Fruit fly (Drosophila melanogaster) whole organism, embryonic: ENCODE results near the gene Npc2a.

Experiments
- Aef1 ChIP-seq: fragments of 200-800 bp; sonication (Bioruptor generic); IDR thresholded peaks from 3 replicates; pipeline ENCODE4 v1.3.6; 2022; ENCODE audit warnings: missing biosample characterization, missing genetic modification characterization
- Atf-2 ChIP-seq: fragments of 200-800 bp; sonication (Bioruptor generic); optimal IDR thresholded peaks from 2 replicates; lab custom pipeline; 2016; ENCODE audit warnings: missing biosample characterization, missing genetic modification characterization
- CG11093 ChIP-seq: fragments of 200-800 bp; sonication (Bioruptor generic); IDR thresholded peaks from 3 replicates; pipeline ENCODE4 v1.3.6; 2022; ENCODE audit warnings: missing biosample characterization, missing genetic modification characterization
- CG11456 ChIP-seq: fragments of 200-800 bp; sonication (Bioruptor generic); IDR thresholded peaks from 3 replicates; pipeline ENCODE4 v1.3.6; 2022; ENCODE audit warnings: missing biosample characterization, missing genetic modification characterization
- CG11723 ChIP-seq: fragments of 200-800 bp; sonication (Bioruptor generic); optimal IDR thresholded peaks from 2 replicates; lab custom pipeline; 2017; ENCODE audit warnings: missing biosample characterization, mild to moderate bottlenecking, missing genetic modification characterization
- CG12299 ChIP-seq: fragments of 200-800 bp; sonication (Bioruptor generic); optimal IDR thresholded peaks from 2 replicates; lab custom pipeline; 2018; ENCODE audit warnings: missing biosample characterization, mild to moderate bottlenecking, missing genetic modification characterization
- CG12942 ChIP-seq: fragments of 200-800 bp; sonication (Bioruptor generic); optimal IDR thresholded peaks from 3 replicates; lab custom pipeline; 2016; ENCODE audit warnings: missing biosample characterization, missing genetic modification characterization
- CG14710 ChIP-seq: fragments of 200-800 bp; sonication (Bioruptor generic); optimal IDR thresholded peaks from 3 replicates; lab custom pipeline; 2019; ENCODE audit warnings: missing biosample characterization, mild to moderate bottlenecking, missing genetic modification characterization, moderate library complexity
- CG15011 ChIP-seq: fragments of 200-800 bp; sonication (Bioruptor generic); optimal IDR thresholded peaks from 3 replicates; lab custom pipeline; 2018; ENCODE audit warnings: missing biosample characterization, mild to moderate bottlenecking, missing genetic modification characterization
- CG16815 ChIP-seq: fragments of 200-800 bp; sonication (Bioruptor generic); optimal IDR thresholded peaks from 3 replicates; lab custom pipeline; 2017; ENCODE audit warnings: missing biosample characterization, mild to moderate bottlenecking, missing genetic modification characterization
- CG18764 ChIP-seq: fragments of 200-800 bp; sonication (Bioruptor generic); optimal IDR thresholded peaks from 3 replicates; lab custom pipeline; 2016; ENCODE audit warnings: missing biosample characterization, missing genetic modification characterization
- CG2116 ChIP-seq: fragments of 200-800 bp; sonication (Bioruptor generic); optimal IDR thresholded peaks from 3 replicates; lab custom pipeline; 2018; ENCODE audit warnings: missing biosample characterization, mild to moderate bottlenecking, missing genetic modification characterization
- CG30431 ChIP-seq: fragments of 200-800 bp; sonication (Bioruptor generic); optimal IDR thresholded peaks from 2 replicates; lab custom pipeline; 2017; ENCODE audit warnings: missing biosample characterization, missing genetic modification characterization
- CG31388 ChIP-seq: fragments of 200-800 bp; sonication (Bioruptor generic); optimal IDR thresholded peaks from 2 replicates; lab custom pipeline; 2016; ENCODE audit warnings: missing biosample characterization, missing genetic modification characterization
- CG31441 ChIP-seq: fragments of 200-800 bp; sonication (Bioruptor generic); IDR thresholded peaks from 2 replicates; pipeline ENCODE4 v1.3.6; 2022; ENCODE audit warnings: missing biosample characterization, missing genetic modification characterization
- CG3847 ChIP-seq: fragments of 200-800 bp; sonication (Bioruptor generic); IDR thresholded peaks from 2 replicates; pipeline ENCODE4 v1.3.6; 2022; ENCODE audit warnings: missing biosample characterization, missing genetic modification characterization
- CG4707 ChIP-seq: fragments of 200-800 bp; sonication (Bioruptor generic); optimal IDR thresholded peaks from 2 replicates; lab custom pipeline; 2018; ENCODE audit warnings: missing biosample characterization, mild to moderate bottlenecking, missing genetic modification characterization, moderate library complexity
- CG4854 ChIP-seq: fragments of 200-800 bp; sonication (Bioruptor generic); optimal IDR thresholded peaks from 2 replicates; lab custom pipeline; 2016; ENCODE audit warnings: missing biosample characterization, missing genetic modification characterization, inconsistent platforms
- CG6254 ChIP-seq: fragments of 200-800 bp; sonication (Bioruptor generic); optimal IDR thresholded peaks from 3 replicates; lab custom pipeline; 2017; ENCODE audit warnings: mild to moderate bottlenecking, missing biosample characterization, missing genetic modification reagents, missing genetic modification characterization
- CG7963 ChIP-seq: fragments of 200-800 bp; sonication (Bioruptor generic); IDR thresholded peaks from 3 replicates; pipeline ENCODE4 v1.3.6; 2022; ENCODE audit warnings: missing biosample characterization, missing genetic modification characterization; ENCODE audit not compliant: partially characterized antibody
- Camta ChIP-seq: fragments of 200-800 bp; sonication (Bioruptor generic); optimal IDR thresholded peaks from 2 replicates; lab custom pipeline; 2016; ENCODE audit warnings: missing biosample characterization, missing genetic modification characterization
- Dp ChIP-seq: fragments of 200-800 bp; sonication (Bioruptor generic); optimal IDR thresholded peaks from 2 replicates; lab custom pipeline; 2018; ENCODE audit warnings: missing biosample characterization, mild to moderate bottlenecking, missing genetic modification characterization, moderate library complexity
- Dref ChIP-seq: fragments of 200-800 bp; sonication (Bioruptor generic); IDR thresholded peaks from 2 replicates; pipeline ENCODE4 v1.3.6; 2022; ENCODE audit warnings: missing biosample characterization, missing genetic modification characterization
- HLH4C ChIP-seq: fragments of 200-800 bp; sonication (Bioruptor generic); IDR thresholded peaks from 3 replicates; pipeline ENCODE4 v1.3.6; 2022; ENCODE audit warnings: missing biosample characterization, missing genetic modification characterization; ENCODE audit not compliant: partially characterized antibody
- HmgZ ChIP-seq: fragments of 200-800 bp; sonication (Bioruptor generic); optimal IDR thresholded peaks from 2 replicates; lab custom pipeline; 2018; ENCODE audit warnings: missing biosample characterization, mild to moderate bottlenecking, missing genetic modification characterization
- Sox100B ChIP-seq: fragments of 200-800 bp; sonication (Bioruptor generic); optimal IDR thresholded peaks from 3 replicates; lab custom pipeline; 2018; ENCODE audit warnings: missing biosample characterization, mild to moderate bottlenecking, missing genetic modification characterization
- Ssrp ChIP-seq: fragments of 200-800 bp; sonication (Bioruptor generic); optimal IDR thresholded peaks from 2 replicates; lab custom pipeline; 2018; ENCODE audit warnings: missing biosample characterization, mild to moderate bottlenecking, missing genetic modification characterization, moderate library complexity
- Vsx1 ChIP-seq: fragments of 200-800 bp; sonication (Bioruptor generic); optimal IDR thresholded peaks from 2 replicates; lab custom pipeline; 2017; ENCODE audit warnings: missing biosample characterization, mild to moderate bottlenecking, missing genetic modification characterization, missing genetic modification reagents
- YL-1 ChIP-seq: fragments of 200-800 bp; sonication (Bioruptor generic); optimal IDR thresholded peaks from 3 replicates; lab custom pipeline; 2017; ENCODE audit warnings: missing biosample characterization, mild to moderate bottlenecking, missing genetic modification characterization
- ab ChIP-seq: fragments of 200-800 bp; sonication (Bioruptor generic); optimal IDR thresholded peaks from 2 replicates; lab custom pipeline; 2016; ENCODE audit warnings: missing biosample characterization, missing genetic modification characterization
- ac ChIP-seq: fragments of 200-800 bp; sonication (Bioruptor generic); optimal IDR thresholded peaks from 3 replicates; lab custom pipeline; 2017; ENCODE audit warnings: missing biosample characterization, mild to moderate bottlenecking, missing genetic modification characterization
- ato ChIP-seq: fragments of 200-800 bp; sonication (Bioruptor generic); IDR thresholded peaks from 2 replicates; pipeline ENCODE4 v1.3.6; 2022; ENCODE audit warnings: missing biosample characterization, missing genetic modification characterization; ENCODE audit not compliant: partially characterized antibody
- btn ChIP-seq: fragments of 200-800 bp; sonication (Bioruptor generic); optimal IDR thresholded peaks from 2 replicates; lab custom pipeline; 2016; ENCODE audit warnings: missing biosample characterization, missing genetic modification characterization
- cwo ChIP-seq: fragments of 200-800 bp; sonication (Bioruptor generic); optimal IDR thresholded peaks from 3 replicates; lab custom pipeline; 2017; ENCODE audit warnings: missing biosample characterization, missing genetic modification characterization, mild to moderate bottlenecking, moderate library complexity, missing genetic modification reagents
- da ChIP-seq: fragments of 200-800 bp; sonication (Bioruptor generic); optimal IDR thresholded peaks from 2 replicates; lab custom pipeline; 2016; ENCODE audit warnings: missing biosample characterization, missing genetic modification characterization
- fd64A ChIP-seq: fragments of 200-800 bp; sonication (Bioruptor generic); optimal IDR thresholded peaks from 3 replicates; lab custom pipeline; 2018; ENCODE audit warnings: missing biosample characterization, mild to moderate bottlenecking, missing genetic modification characterization
- fru ChIP-seq: fragments of >200 bp; optimal IDR thresholded peaks from 2 replicates; lab custom pipeline; 2017
- jumu ChIP-seq: fragments of 200-800 bp; sonication (Bioruptor generic); optimal IDR thresholded peaks from 3 replicates; lab custom pipeline; 2016; ENCODE audit warnings: missing biosample characterization, missing genetic modification characterization
- lab ChIP-seq: fragments of 200-800 bp; sonication (Bioruptor generic); optimal IDR thresholded peaks from 3 replicates; lab custom pipeline; 2017; ENCODE audit warnings: missing biosample characterization, missing genetic modification characterization, mild to moderate bottlenecking, moderate library complexity, missing genetic modification reagents
- luna ChIP-seq: fragments of 200-800 bp; sonication (Bioruptor generic); optimal IDR thresholded peaks from 2 replicates; lab custom pipeline; 2016; ENCODE audit warnings: missing biosample characterization, missing genetic modification characterization
- pzg ChIP-seq: fragments of 200-800 bp; sonication (Bioruptor generic); optimal IDR thresholded peaks from 3 replicates; lab custom pipeline; 2018; ENCODE audit warnings: missing biosample characterization, mild to moderate bottlenecking, missing genetic modification characterization, moderate library complexity
- sisA ChIP-seq: fragments of 200-800 bp; sonication (Bioruptor generic); IDR thresholded peaks from 2 replicates; pipeline ENCODE4 v1.3.6; 2022; ENCODE audit warnings: missing biosample characterization, missing genetic modification characterization
- sna ChIP-seq: fragments of 200-800 bp; sonication (Bioruptor generic); IDR thresholded peaks from 2 replicates; pipeline ENCODE4 v1.3.6; 2022; ENCODE audit warnings: missing biosample characterization, missing genetic modification characterization; ENCODE audit not compliant: partially characterized antibody
- ttk ChIP-seq: fragments of 200-800 bp; sonication (Bioruptor generic); IDR thresholded peaks from 2 replicates; pipeline ENCODE4 v2.1.2; 2022; ENCODE audit warnings: missing biosample characterization, missing genetic modification characterization
- usp ChIP-seq: fragments of >200 bp; optimal IDR thresholded peaks from 2 replicates; lab custom pipeline; 2017; ENCODE audit warnings: missing biosample characterization, missing genetic modification characterization
- vfl ChIP-seq: fragments of 200-800 bp; sonication (Bioruptor generic); optimal IDR thresholded peaks from 2 replicates; lab custom pipeline; 2016; ENCODE audit warnings: missing biosample characterization, missing genetic modification characterization
- vnd ChIP-seq: fragments of 200-800 bp; sonication (Bioruptor generic); IDR thresholded peaks from 3 replicates; pipeline ENCODE4 v1.3.6; 2022; ENCODE audit warnings: missing biosample characterization, missing genetic modification characterization; ENCODE audit not compliant: partially characterized antibody
- wek ChIP-seq: fragments of 200-800 bp; sonication (Bioruptor generic); optimal IDR thresholded peaks from 3 replicates; lab custom pipeline; 2018; ENCODE audit warnings: missing biosample characterization, mild to moderate bottlenecking, missing genetic modification characterization, moderate library complexity
- z ChIP-seq: fragments of 200-800 bp; sonication (Bioruptor generic); IDR thresholded peaks from 3 replicates; pipeline ENCODE4 v1.3.6; 2022; ENCODE audit warnings: missing biosample characterization, missing genetic modification characterization
- zen ChIP-seq: fragments of 200-800 bp; sonication (Bioruptor generic); optimal IDR thresholded peaks from 3 replicates; lab custom pipeline; 2018; ENCODE audit warnings: missing biosample characterization, mild to moderate bottlenecking, missing genetic modification characterization, moderate library complexity

Npc2a gene

DNA sequence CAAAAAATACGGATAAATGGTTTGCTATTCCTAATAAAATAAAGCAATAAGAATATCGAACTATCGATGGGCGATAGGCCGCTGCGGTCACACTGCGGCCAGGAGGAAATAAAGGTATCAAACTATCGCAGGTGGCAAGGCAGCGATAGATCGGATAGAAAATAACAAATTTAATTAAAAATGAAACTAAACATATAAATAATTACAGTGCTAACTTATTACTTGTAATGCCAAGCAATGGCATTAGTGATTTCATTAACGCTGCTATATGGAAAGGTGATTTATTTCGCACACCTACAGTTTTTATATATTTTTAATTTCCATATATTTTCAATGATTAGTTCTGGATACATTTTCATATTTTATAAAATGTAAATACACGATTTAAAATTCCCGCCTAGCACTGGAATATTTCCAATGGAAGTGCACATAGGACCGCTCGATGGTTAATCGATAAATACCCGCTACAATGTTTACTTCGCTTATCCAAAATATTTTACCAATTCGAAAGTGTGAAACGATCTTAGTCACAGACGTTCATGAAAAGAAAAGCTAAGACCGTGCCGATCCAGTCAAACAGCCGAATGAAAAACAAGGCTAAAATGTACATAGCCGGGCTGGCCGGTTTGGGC lies 7.3 kb upstream of the Npc2a start, which contains the start of the genes CG15356 and CG15362 (continued):
- no peak for TF ChIP-seq ttk (GFP tag; lab: Robert Waterston, UW)
- TF ChIP-seq Atf-2 (GFP tag; lab: Kevin White, UChicago): no peak
- peak; percentile 80 for TF ChIP-seq CG2116 (GFP tag; lab: Kevin White, UChicago)
- TF ChIP-seq fru (lab: Kevin White, UChicago): no peak
- peak; percentile 99 for TF ChIP-seq ato (GFP tag; lab: Robert Waterston, UW)
- TF ChIP-seq CG31388 (GFP tag; lab: Kevin White, UChicago): no peak
- TF ChIP-seq CG14710 (tag; lab: Kevin White, UChicago): peak; percentile 63
- no peak for TF ChIP-seq CG4707
- no peak for TF ChIP-seq CG12299 (tag; lab: Kevin White, UChicago)
- no peak for TF ChIP-seq Ssrp (tag; lab: Kevin White, UChicago)
- TF ChIP-seq vfl (GFP tag; lab: Kevin White, UChicago): peak; percentile 15
- TF ChIP-seq btn (GFP tag; lab: Kevin White, UChicago): no peak
- TF ChIP-seq CG7963: peak; percentile 99
- no peak for TF ChIP-seq cwo (GFP tag; lab: Kevin White, UChicago)
- no peak for TF ChIP-seq Vsx1
- TF ChIP-seq HmgZ: peak; percentile 43
- no peak for TF ChIP-seq CG11093 (GFP tag; lab: Robert Waterston, UW)
- no peak for TF ChIP-seq usp (GFP tag; lab: Kevin White, UChicago)
- no peak for TF ChIP-seq jumu (GFP tag; lab: Kevin White, UChicago)
- peak; percentile 97 for TF ChIP-seq sna (GFP tag; lab: Robert Waterston, UW)
- no peak for TF ChIP-seq ab (GFP tag; lab: Kevin White, UChicago)
- no peak for TF ChIP-seq wek
- TF ChIP-seq Camta (GFP tag; lab: Kevin White, UChicago): peak; percentile 26
- peak; percentile 41 for TF ChIP-seq YL-1 (GFP tag; lab: Kevin White, UChicago)
- peak; percentile 82 for TF ChIP-seq pzg (GFP tag; lab: Kevin White, UChicago)
- no peak for TF ChIP-seq CG6254 (GFP tag; lab: Kevin White, UChicago)
- TF ChIP-seq fd64A (GFP tag; lab: Kevin White, UChicago): no peak
- TF ChIP-seq lab: no peak
- no peak for TF ChIP-seq ac (GFP tag; lab: Kevin White, UChicago)
- no peak for TF ChIP-seq da (GFP tag; lab: Kevin White, UChicago)
- TF ChIP-seq CG11456: peak; percentile 60
- TF ChIP-seq CG16815 (GFP tag; lab: Kevin White, UChicago): no peak
- peak; percentile 99 for TF ChIP-seq vnd (GFP tag; lab: Robert Waterston, UW)
- TF ChIP-seq Dref (GFP tag; lab: Robert Waterston, UW): peak; percentile 90
- TF ChIP-seq zen: peak; percentile 7
- no peak for TF ChIP-seq CG18764 (GFP tag; lab: Kevin White, UChicago)
- no peak for TF ChIP-seq CG31441 (GFP tag; lab: Robert Waterston, UW)
- TF ChIP-seq CG11723 (GFP tag; lab: Kevin White, UChicago): no peak
- TF ChIP-seq HLH4C: peak; percentile 98
- no peak for TF ChIP-seq CG15011
- no peak for TF ChIP-seq luna (GFP tag; lab: Kevin White, UChicago)
- TF ChIP-seq CG4854 (GFP tag; lab: Kevin White, UChicago): peak; percentile 28
- TF ChIP-seq CG3847 (GFP tag; lab: Robert Waterston, UW): peak; percentile 48
- TF ChIP-seq sisA (GFP tag; lab: Robert Waterston, UW): no peak; the same call in 1 of the 2 replicates
- peak; percentile 29; the same call in 1 of the 3 replicates for TF ChIP-seq Aef1 (GFP tag; lab: Robert Waterston, UW)
- TF ChIP-seq CG30431: no peak
- TF ChIP-seq z (GFP tag; lab: Robert Waterston, UW): no peak
- no peak for TF ChIP-seq CG12942 (GFP tag; lab: Kevin White, UChicago)
- TF ChIP-seq Dp (GFP tag; lab: Kevin White, UChicago): peak; percentile 65
- no peak for TF ChIP-seq Sox100B
